Fruit fly (Drosophila melanogaster) whole organism, embryonic: ENCODE data around the gene rogdi.

ENCODE experiments used
- ATbp ChIP-seq: fragments of 200-800 bp; sonication (Bioruptor generic); optimal IDR thresholded peaks from 2 replicates; lab custom pipeline; 2017; ENCODE audit warnings: missing biosample characterization, mild to moderate bottlenecking, missing genetic modification characterization, missing genetic modification reagents
- Atf6 ChIP-seq: fragments of 200-800 bp; sonication (Bioruptor generic); IDR thresholded peaks from 2 replicates; pipeline ENCODE4 v1.3.6; 2022; ENCODE audit warnings: missing biosample characterization, missing genetic modification characterization
- B-H1 ChIP-seq: fragments of 200-800 bp; sonication (Bioruptor generic); IDR thresholded peaks from 3 replicates; pipeline ENCODE4 v1.3.6; 2022; ENCODE audit warnings: missing biosample characterization, missing genetic modification characterization
- CG10543 ChIP-seq: fragments of 200-800 bp; sonication (Bioruptor generic); optimal IDR thresholded peaks from 3 replicates; lab custom pipeline; 2017; ENCODE audit warnings: missing biosample characterization, mild to moderate bottlenecking, missing genetic modification characterization, moderate library complexity
- CG10654 ChIP-seq: fragments of 200-800 bp; sonication (Bioruptor generic); optimal IDR thresholded peaks from 2 replicates; lab custom pipeline; 2016; ENCODE audit warnings: missing biosample characterization, missing genetic modification characterization
- CG11247 ChIP-seq: fragments of 200-800 bp; sonication (Bioruptor generic); IDR thresholded peaks from 2 replicates; pipeline ENCODE4 v1.3.6; 2022; ENCODE audit warnings: missing biosample characterization, missing genetic modification characterization
- CG12104 ChIP-seq: fragments of 200-800 bp; sonication (Bioruptor generic); optimal IDR thresholded peaks from 3 replicates; lab custom pipeline; 2016; ENCODE audit warnings: missing biosample characterization, missing genetic modification characterization
- CG1233 ChIP-seq: fragments of 200-800 bp; sonication (Bioruptor generic); optimal IDR thresholded peaks from 4 replicates; lab custom pipeline; 2018; ENCODE audit warnings: missing biosample characterization, mild to moderate bottlenecking, missing genetic modification characterization
- CG14860 ChIP-seq: fragments of 200-800 bp; sonication (Bioruptor generic); IDR thresholded peaks from 3 replicates; pipeline ENCODE4 v1.3.6; 2022; ENCODE audit warnings: missing biosample characterization, missing genetic modification characterization; ENCODE audit not compliant: partially characterized antibody
- CG15011 ChIP-seq: fragments of 200-800 bp; sonication (Bioruptor generic); optimal IDR thresholded peaks from 3 replicates; lab custom pipeline; 2018; ENCODE audit warnings: missing biosample characterization, mild to moderate bottlenecking, missing genetic modification characterization
- CG15696 ChIP-seq: fragments of 200-800 bp; sonication (Bioruptor generic); optimal IDR thresholded peaks from 2 replicates; lab custom pipeline; 2019; ENCODE audit warnings: missing biosample characterization, mild to moderate bottlenecking, missing genetic modification characterization, moderate library complexity
- CG3163 ChIP-seq: fragments of 200-800 bp; sonication (Bioruptor generic); optimal IDR thresholded peaks from 3 replicates; lab custom pipeline; 2016; ENCODE audit warnings: missing biosample characterization, missing genetic modification characterization
- CG33557 ChIP-seq: fragments of 200-800 bp; sonication (Bioruptor generic); optimal IDR thresholded peaks from 2 replicates; lab custom pipeline; 2019; ENCODE audit warnings: missing biosample characterization, mild to moderate bottlenecking, missing genetic modification characterization, moderate library complexity
- CG4854 ChIP-seq: fragments of 200-800 bp; sonication (Bioruptor generic); optimal IDR thresholded peaks from 2 replicates; lab custom pipeline; 2016; ENCODE audit warnings: missing biosample characterization, missing genetic modification characterization, inconsistent platforms
- CG6254 ChIP-seq: fragments of 200-800 bp; sonication (Bioruptor generic); optimal IDR thresholded peaks from 3 replicates; lab custom pipeline; 2017; ENCODE audit warnings: mild to moderate bottlenecking, missing biosample characterization, missing genetic modification reagents, missing genetic modification characterization
- CG6683 ChIP-seq: fragments of 200-800 bp; sonication (Bioruptor generic); optimal IDR thresholded peaks from 2 replicates; lab custom pipeline; 2017; ENCODE audit warnings: missing biosample characterization, mild to moderate bottlenecking, missing genetic modification characterization, missing genetic modification reagents
- CG8388 ChIP-seq: fragments of 200-800 bp; sonication (Bioruptor generic); optimal IDR thresholded peaks from 2 replicates; lab custom pipeline; 2019; ENCODE audit warnings: missing biosample characterization, mild to moderate bottlenecking, missing genetic modification characterization, moderate library complexity
- CG8765 ChIP-seq: fragments of 200-800 bp; sonication (Bioruptor generic); IDR thresholded peaks from 2 replicates; pipeline ENCODE4 v1.3.6; 2022; ENCODE audit warnings: missing biosample characterization, missing genetic modification characterization
- CTCF ChIP-seq: fragments of 200-800 bp; sonication (Bioruptor generic); optimal IDR thresholded peaks from 2 replicates; lab custom pipeline; 2017; ENCODE audit warnings: missing biosample characterization, mild to moderate bottlenecking, missing genetic modification characterization, moderate library complexity
- D19A ChIP-seq: fragments of 200-800 bp; optimal IDR thresholded peaks from 3 replicates; lab custom pipeline; 2019; ENCODE audit warnings: missing biosample characterization, mild to moderate bottlenecking, missing genetic modification characterization, moderate library complexity
- Dll ChIP-seq: fragments of 200-800 bp; sonication (Bioruptor generic); IDR thresholded peaks from 4 replicates; pipeline ENCODE4 v1.3.6; 2022; ENCODE audit warnings: missing biosample characterization, missing genetic modification characterization; ENCODE audit not compliant: partially characterized antibody
- E2f1 ChIP-seq: fragments of 200-800 bp; sonication (Bioruptor generic); IDR thresholded peaks from 2 replicates; pipeline ENCODE4 v1.3.6; 2022; ENCODE audit warnings: missing biosample characterization, missing genetic modification characterization
- Eip74EF ChIP-seq, 2 experiments: fragments of 200-800 bp in 1 of 2; fragments of >200 bp in 1 of 2; sonication (Bioruptor generic) in 1 of 2; optimal IDR thresholded peaks; 2 replicates each; lab custom pipeline; 2017 to 2019; ENCODE audit warnings: missing biosample characterization in 2 of 2, missing genetic modification characterization in 2 of 2, mild to moderate bottlenecking in 1 of 2, moderate library complexity in 1 of 2
- Fer1 ChIP-seq: fragments of 200-800 bp; sonication (Bioruptor generic); optimal IDR thresholded peaks from 2 replicates; lab custom pipeline; 2017; ENCODE audit warnings: missing biosample characterization, mild to moderate bottlenecking, missing genetic modification characterization
- Gsc ChIP-seq: fragments of 200-800 bp; sonication (Bioruptor generic); IDR thresholded peaks from 2 replicates; pipeline ENCODE4 v1.3.6; 2022; ENCODE audit warnings: missing biosample characterization, missing genetic modification characterization
- Optix ChIP-seq: fragments of 200-800 bp; sonication (Bioruptor generic); IDR thresholded peaks from 3 replicates; pipeline ENCODE4 v1.3.6; 2022; ENCODE audit warnings: missing biosample characterization, missing genetic modification characterization
- Pdp1 ChIP-seq, 2 experiments: fragments of 200-800 bp; sonication (Bioruptor generic); optimal IDR thresholded peaks; 3 replicates each; lab custom pipeline; 2016; ENCODE audit warnings: missing biosample characterization in 2 of 2, missing genetic modification characterization in 2 of 2, mild to moderate bottlenecking in 1 of 2, moderate library complexity in 1 of 2
- Sin3A ChIP-seq: fragments of >200 bp; optimal IDR thresholded peaks from 2 replicates; lab custom pipeline; 2018
- Sry-β ChIP-seq: fragments of 200-800 bp; sonication (Bioruptor generic); optimal IDR thresholded peaks from 2 replicates; lab custom pipeline; 2018; ENCODE audit warnings: missing biosample characterization, mild to moderate bottlenecking, missing genetic modification characterization, moderate library complexity
- YL-1 ChIP-seq: fragments of 200-800 bp; sonication (Bioruptor generic); optimal IDR thresholded peaks from 3 replicates; lab custom pipeline; 2017; ENCODE audit warnings: missing biosample characterization, mild to moderate bottlenecking, missing genetic modification characterization
- ato ChIP-seq: fragments of 200-800 bp; sonication (Bioruptor generic); IDR thresholded peaks from 2 replicates; pipeline ENCODE4 v1.3.6; 2022; ENCODE audit warnings: missing biosample characterization, missing genetic modification characterization; ENCODE audit not compliant: partially characterized antibody
- bbx ChIP-seq: fragments of 200-800 bp; sonication (Bioruptor generic); IDR thresholded peaks from 2 replicates; pipeline ENCODE4 v1.3.6; 2022; ENCODE audit warnings: missing biosample characterization, missing genetic modification characterization; ENCODE audit not compliant: partially characterized antibody
- chinmo ChIP-seq: fragments of 200-800 bp; sonication (Bioruptor generic); IDR thresholded peaks from 4 replicates; pipeline ENCODE4 v1.3.6; 2022; ENCODE audit warnings: missing biosample characterization, missing genetic modification characterization; ENCODE audit not compliant: partially characterized antibody
- dimm ChIP-seq: fragments of 200-800 bp; sonication (Bioruptor generic); IDR thresholded peaks from 2 replicates; pipeline ENCODE4 v1.3.6; 2022; ENCODE audit warnings: missing biosample characterization, missing genetic modification characterization
- disco-r ChIP-seq: fragments of 200-800 bp; sonication (Bioruptor generic); optimal IDR thresholded peaks from 2 replicates; lab custom pipeline; 2016; ENCODE audit warnings: missing biosample characterization, missing genetic modification characterization
- en ChIP-seq: fragments of 200-800 bp; sonication (Bioruptor generic); optimal IDR thresholded peaks from 2 replicates; lab custom pipeline; 2016; ENCODE audit warnings: missing biosample characterization, missing genetic modification characterization
- eyg ChIP-seq: fragments of 200-800 bp; sonication (Bioruptor generic); optimal IDR thresholded peaks from 3 replicates; lab custom pipeline; 2016; ENCODE audit warnings: missing biosample characterization, missing genetic modification characterization
- grn ChIP-seq: fragments of 200-800 bp; sonication (Bioruptor generic); optimal IDR thresholded peaks from 3 replicates; lab custom pipeline; 2017; ENCODE audit warnings: missing biosample characterization, missing genetic modification characterization
- gsb-n ChIP-seq: fragments of 200-800 bp; sonication (Bioruptor generic); optimal IDR thresholded peaks from 3 replicates; lab custom pipeline; 2018; ENCODE audit warnings: missing biosample characterization, mild to moderate bottlenecking, missing genetic modification characterization
- hth ChIP-seq: fragments of >200 bp; optimal IDR thresholded peaks from 2 replicates; lab custom pipeline; 2017; ENCODE audit warnings: inconsistent platforms
- mam ChIP-seq: fragments of 200-800 bp; sonication (Bioruptor generic); optimal IDR thresholded peaks from 3 replicates; lab custom pipeline; 2016; ENCODE audit warnings: missing biosample characterization, missing genetic modification characterization
- mld ChIP-seq: fragments of 200-800 bp; sonication (Bioruptor generic); IDR thresholded peaks from 3 replicates; pipeline ENCODE4 v1.3.6; 2022; ENCODE audit warnings: missing biosample characterization, missing genetic modification characterization; ENCODE audit not compliant: partially characterized antibody
- p53 ChIP-seq: fragments of 200-800 bp; sonication (Bioruptor generic); optimal IDR thresholded peaks from 2 replicates; lab custom pipeline; 2016; ENCODE audit warnings: missing biosample characterization, missing genetic modification characterization
- pb ChIP-seq: fragments of 200-800 bp; sonication (Bioruptor generic); optimal IDR thresholded peaks from 3 replicates; lab custom pipeline; 2016; ENCODE audit warnings: missing biosample characterization, missing genetic modification characterization
- pho ChIP-seq: fragments of 200-800 bp; sonication (Bioruptor generic); optimal IDR thresholded peaks from 2 replicates; lab custom pipeline; 2016; ENCODE audit warnings: missing biosample characterization, missing genetic modification characterization
- pita ChIP-seq: fragments of 200-800 bp; sonication (Bioruptor generic); optimal IDR thresholded peaks from 2 replicates; lab custom pipeline; 2017; ENCODE audit warnings: missing biosample characterization, mild to moderate bottlenecking, missing genetic modification characterization
- sc ChIP-seq, 3 experiments: fragments of >200 bp in 2 of 3; fragments of 200-800 bp in 1 of 3; sonication (Bioruptor generic) in 1 of 3; optimal IDR thresholded peaks; 2 replicates in 2 of 3; 3 replicates in 1 of 3; lab custom pipeline; 2017; ENCODE audit warnings: mild to moderate bottlenecking in 1 of 3, missing biosample characterization in 1 of 3, missing genetic modification characterization in 1 of 3, missing genetic modification reagents in 1 of 3
- seq ChIP-seq: fragments of 200-800 bp; sonication (Bioruptor generic); IDR thresholded peaks from 2 replicates; pipeline ENCODE4 v1.3.6; 2022; ENCODE audit warnings: missing biosample characterization, missing genetic modification characterization
- trem ChIP-seq: fragments of 200-800 bp; optimal IDR thresholded peaks from 3 replicates; lab custom pipeline; 2019; ENCODE audit warnings: missing biosample characterization, mild to moderate bottlenecking, missing genetic modification characterization, moderate library complexity
- usp ChIP-seq: fragments of >200 bp; optimal IDR thresholded peaks from 2 replicates; lab custom pipeline; 2017; ENCODE audit warnings: missing biosample characterization, missing genetic modification characterization

Gene rogdi

DNA sequence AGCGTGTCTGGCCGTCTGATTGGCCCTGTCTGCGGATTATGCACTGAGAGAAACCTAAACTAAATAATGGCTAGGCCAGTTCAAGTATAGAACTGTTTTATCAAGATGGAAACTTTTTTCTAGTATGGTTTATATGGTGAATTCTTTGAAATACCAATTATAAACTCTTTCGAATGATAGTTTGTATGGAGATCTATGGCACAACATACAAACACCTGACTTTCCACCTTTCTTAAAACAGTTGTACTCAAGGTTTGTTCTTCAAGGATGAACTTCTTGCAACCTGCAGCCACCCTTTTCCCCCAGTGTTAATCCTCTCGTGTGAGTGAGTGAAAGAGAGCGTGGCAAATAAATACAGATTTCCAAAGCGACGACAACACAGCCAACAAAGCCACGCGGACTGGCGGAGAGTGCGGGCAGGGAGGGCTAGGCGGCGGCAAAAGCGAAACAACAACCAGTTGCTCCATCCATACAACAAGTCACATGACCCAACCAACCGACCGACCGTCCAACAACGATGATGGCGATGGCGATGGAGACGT is 45.0 kb upstream of the rogdi start (continued):
- TF ChIP-seq bbx (no peak), ato (GFP tag; lab: Robert Waterston, UW) (no peak), Fer1 (GFP tag; lab: Kevin White, UChicago) (peak; percentile 87), CG11247 (GFP tag; lab: Robert Waterston, UW) (peak; percentile 33; the same call in 1 of the 2 replicates), chinmo (GFP tag; lab: Robert Waterston, UW) (0 out of 4 replicates have a peak, but pooled peaks have one; percentile 28), pb (GFP tag; lab: Kevin White, UChicago) (peak; percentile 72), CG15011 (GFP tag; lab: Kevin White, UChicago) (peak; percentile 85), CG10654 (GFP tag; lab: Kevin White, UChicago) (peak; percentile 78), ATbp (GFP tag; lab: Kevin White, UChicago) (peak; percentile 70), Sin3A (lab: Kevin White, UChicago) (no peak), CG12104 (GFP tag; lab: Kevin White, UChicago) (peak; percentile 82), CTCF (GFP tag; lab: Kevin White, UChicago) (peak; percentile 50), disco-r (peak; percentile 86), Dll (no peak), hth (lab: Kevin White, UChicago) (no peak), B-H1 (GFP tag; lab: Robert Waterston, UW) (peak; percentile 73), YL-1 (GFP tag; lab: Kevin White, UChicago) (peak; percentile 10), usp (no peak), dimm (GFP tag; lab: Robert Waterston, UW) (peak; percentile 73), grn (GFP tag; lab: Kevin White, UChicago) (peak; percentile 49), seq (GFP tag; lab: Robert Waterston, UW) (peak; percentile 88), Sry-β (GFP tag; lab: Kevin White, UChicago) (no peak), CG10543 (GFP tag; lab: Kevin White, UChicago) (peak; percentile 67), pho (GFP tag; lab: Kevin White, UChicago) (peak; percentile 92), CG14860 (GFP tag; lab: Robert Waterston, UW) (no peak), CG1233 (GFP tag; lab: Kevin White, UChicago) (peak; percentile 48), CG8765 (GFP tag; lab: Robert Waterston, UW) (0 out of 2 replicates have a peak, but pooled peaks have one; percentile 25), CG15696 (peak; percentile 44), CG8388 (peak; percentile 83), D19A (peak; percentile 72), E2f1 (GFP tag; lab: Robert Waterston, UW) (peak; percentile 80), mld (no peak), eyg (GFP tag; lab: Kevin White, UChicago) (peak; percentile 89), CG4854 (GFP tag; lab: Kevin White, UChicago) (peak; percentile 81), Pdp1 (GFP tag; optimal IDR thresholded peaks at IDR 0.05; lab: Kevin White, UChicago) (peak; percentile 73 to 91), CG6683 (GFP tag; lab: Kevin White, UChicago) (peak; percentile 64), CG3163 (peak; percentile 76), CG6254 (peak; percentile 37), CG33557 (GFP tag; lab: Kevin White, UChicago) (peak; percentile 25), Eip74EF (GFP tag; optimal IDR thresholded peaks at IDR 0.05; lab: Kevin White, UChicago) (peak in 1 of 2 experiments; percentile 82), Optix (GFP tag; lab: Robert Waterston, UW) (peak; percentile 81), Gsc (GFP tag; lab: Robert Waterston, UW) (peak; percentile 62), pita (no peak), Atf6 (peak; percentile 86), en (peak; percentile 85), gsb-n (tag; lab: Kevin White, UChicago) (peak; percentile 63), mam (peak; percentile 88), trem (tag; lab: Kevin White, UChicago) (peak; percentile 23), sc (optimal IDR thresholded peaks at IDR 0.05; lab: Kevin White, UChicago) (no peak), sc (GFP tag; optimal IDR thresholded peaks at IDR 0.05; lab: Kevin White, UChicago) (peak; percentile 57), p53 (peak; percentile 83)
